Fruit fly (Drosophila melanogaster): ENCODE data around the gene CG9795.

dm6 chr3R:4362010-4362409 is 42.5 kb downstream of the CG9795 start:
- TF ChIP-seq h (GFP tag; optimal IDR thresholded peaks at IDR 0.05) (no peak), sv (GFP tag; optimal IDR thresholded peaks at IDR 0.05) (no peak), Jra (GFP tag; optimal IDR thresholded peaks at IDR 0.05) (no peak), CG9705 (GFP tag; optimal IDR thresholded peaks at IDR 0.05) (no peak), Hnf4 (GFP tag; optimal IDR thresholded peaks at IDR 0.05) (no peak), Dfd (GFP tag; optimal IDR thresholded peaks at IDR 0.05) (peak; percentile 90), Hr78 (GFP tag; optimal IDR thresholded peaks at IDR 0.05) (no peak), woc (GFP tag; optimal IDR thresholded peaks at IDR 0.05) (no peak), dmrt93B (GFP tag; optimal IDR thresholded peaks at IDR 0.05) (no peak), Dif (GFP tag; optimal IDR thresholded peaks at IDR 0.05; ENCODE audit: partially characterized antibody) (no peak), N (GFP tag; optimal IDR thresholded peaks at IDR 0.05) (no peak), psq (GFP tag; optimal IDR thresholded peaks at IDR 0.05) (no peak), Rel (GFP tag; optimal IDR thresholded peaks at IDR 0.05) (no peak), Rel (tag; optimal IDR thresholded peaks at IDR 0.05) (no peak), Mio (GFP tag; optimal IDR thresholded peaks at IDR 0.05) (no peak)

Measured in whole organism, wandering third instar larva.